Fruit fly (Drosophila melanogaster): ENCODE measurements around the gene CG34301.
A peak's percentile ranks its signal among the peaks of the same experiment; 100 is the strongest.

Gene CG34301

dm6 chr3R:8739161-8739783 lies 34.0 kb upstream of the CG34301 start:
- no peak for TF ChIP-seq N (GFP tag; optimal IDR thresholded peaks at IDR 0.05)
- peak; percentile 1 for TF ChIP-seq ey (GFP tag; optimal IDR thresholded peaks at IDR 0.05)
- peak; percentile 45 for TF ChIP-seq h (GFP tag; optimal IDR thresholded peaks at IDR 0.05)
- TF ChIP-seq tai (GFP tag; optimal IDR thresholded peaks at IDR 0.05), result no peak
- TF ChIP-seq OdsH (GFP tag; optimal IDR thresholded peaks at IDR 0.05), result peak; percentile 25
- no peak for TF ChIP-seq sage (GFP tag; optimal IDR thresholded peaks at IDR 0.05)
- no peak for TF ChIP-seq dsf (GFP tag; optimal IDR thresholded peaks at IDR 0.05; ENCODE audit: borderline replicate concordance)
- TF ChIP-seq HLH106 (tag; optimal IDR thresholded peaks at IDR 0.05), result peak; percentile 20
- no peak for TF ChIP-seq usp (GFP tag; optimal IDR thresholded peaks at IDR 0.05)
- TF ChIP-seq woc (GFP tag; optimal IDR thresholded peaks at IDR 0.05), result peak; percentile 36
- no peak for TF ChIP-seq Hnf4 (GFP tag; optimal IDR thresholded peaks at IDR 0.05)
- TF ChIP-seq psq (GFP tag; optimal IDR thresholded peaks at IDR 0.05), result peak; percentile 10
- no peak for TF ChIP-seq Dif (GFP tag; optimal IDR thresholded peaks at IDR 0.05; ENCODE audit: partially characterized antibody)
- TF ChIP-seq foxo (GFP tag; optimal IDR thresholded peaks at IDR 0.05), result peak in 1 of 2 experiments; percentile 35
- TF ChIP-seq jim (GFP tag; optimal IDR thresholded peaks at IDR 0.05), result no peak
- no peak for TF ChIP-seq Jra (GFP tag; optimal IDR thresholded peaks at IDR 0.05)
- no peak for TF ChIP-seq Mio (GFP tag; optimal IDR thresholded peaks at IDR 0.05)
- TF ChIP-seq rgr (GFP tag; optimal IDR thresholded peaks at IDR 0.05), result peak; percentile 42
- TF ChIP-seq Hr78 (GFP tag; optimal IDR thresholded peaks at IDR 0.05), result no peak
- no peak for TF ChIP-seq sv (GFP tag; optimal IDR thresholded peaks at IDR 0.05)
- no peak for TF ChIP-seq CG9705 (GFP tag; optimal IDR thresholded peaks at IDR 0.05)
- peak; percentile 65 for TF ChIP-seq fru (GFP tag; optimal IDR thresholded peaks at IDR 0.05)
- TF ChIP-seq Sp1 (GFP tag; optimal IDR thresholded peaks at IDR 0.05), result peak; percentile 40
- TF ChIP-seq Hr83 (GFP tag; optimal IDR thresholded peaks at IDR 0.05; ENCODE audit: poor library complexity, severe bottlenecking), result no peak

- no peak for TF ChIP-seq Vsx2 (GFP tag; optimal IDR thresholded peaks at IDR 0.05; ENCODE audit: partially characterized antibody)
These were observed 33.1 kb upstream of the CG34301 start for dm6 chr3R:8740118-8740517.

- no peak for TF ChIP-seq rgr (GFP tag; optimal IDR thresholded peaks at IDR 0.05)
- TF ChIP-seq Hr83 (GFP tag; optimal IDR thresholded peaks at IDR 0.05; ENCODE audit: poor library complexity, severe bottlenecking), result no peak
- no peak for TF ChIP-seq Jra (GFP tag; optimal IDR thresholded peaks at IDR 0.05)
- TF ChIP-seq dsf (GFP tag; optimal IDR thresholded peaks at IDR 0.05; ENCODE audit: borderline replicate concordance), result no peak
- no peak for TF ChIP-seq CrebA (GFP tag; optimal IDR thresholded peaks at IDR 0.05; ENCODE audit: borderline replicate concordance)
- TF ChIP-seq lola (GFP tag; optimal IDR thresholded peaks at IDR 0.05), result no peak
- TF ChIP-seq N (GFP tag; optimal IDR thresholded peaks at IDR 0.05), result no peak
- TF ChIP-seq dl (GFP tag; optimal IDR thresholded peaks at IDR 0.05; ENCODE audit: insufficient read depth in 1 of 2, partially characterized antibody in 2 of 2), result no peak
- no peak for TF ChIP-seq GATAd (GFP tag; optimal IDR thresholded peaks at IDR 0.05)
- no peak for TF ChIP-seq dmrt93B (GFP tag; optimal IDR thresholded peaks at IDR 0.05)
- TF ChIP-seq Abd-B (GFP tag; optimal IDR thresholded peaks at IDR 0.05), result no peak
These were observed 32.0 kb upstream of the CG34301 start for dm6 chr3R:8741248-8741647.

dm6 chr3R:8741941-8742340 lies 31.3 kb upstream of the CG34301 start:
- TF ChIP-seq dl (GFP tag; optimal IDR thresholded peaks at IDR 0.05; ENCODE audit: insufficient read depth in 1 of 2, partially characterized antibody in 2 of 2) (no peak), OdsH (GFP tag; optimal IDR thresholded peaks at IDR 0.05) (no peak), rgr (GFP tag; optimal IDR thresholded peaks at IDR 0.05) (no peak), HLH106 (tag; optimal IDR thresholded peaks at IDR 0.05) (no peak), Hr83 (GFP tag; optimal IDR thresholded peaks at IDR 0.05; ENCODE audit: poor library complexity, severe bottlenecking) (no peak), CG32264 (GFP tag; optimal IDR thresholded peaks at IDR 0.05) (no peak), fru (GFP tag; optimal IDR thresholded peaks at IDR 0.05) (no peak), N (GFP tag; optimal IDR thresholded peaks at IDR 0.05) (no peak), tai (GFP tag; optimal IDR thresholded peaks at IDR 0.05) (no peak), usp (GFP tag; optimal IDR thresholded peaks at IDR 0.05) (no peak), dmrt93B (GFP tag; optimal IDR thresholded peaks at IDR 0.05) (no peak)

Measured in whole organism, wandering third instar larva.